Worm (Caenorhabditis elegans) whole organism, late embryonic: Measurements from ENCODE around the gene M106.7.

Experiments used
- Y22D7AL.16 ChIP-seq: sonication (generic microtip); optimal IDR thresholded peaks from 2 replicates; lab custom pipeline; 2016; ENCODE audit warnings: missing genetic modification characterization, missing compliant biosample characterization
- ceh-14 ChIP-seq: sonication (generic microtip); optimal IDR thresholded peaks from 2 replicates; lab custom pipeline; 2016; ENCODE audit warnings: missing genotype, missing genetic modification characterization, missing compliant biosample characterization
- ceh-22 ChIP-seq: sonication (generic microtip); optimal IDR thresholded peaks from 2 replicates; lab custom pipeline; 2017; ENCODE audit warnings: missing biosample characterization, missing genetic modification characterization
- ceh-24 ChIP-seq: sonication (generic microtip); optimal IDR thresholded peaks from 2 replicates; lab custom pipeline; 2016; ENCODE audit warnings: mild to moderate bottlenecking, missing genetic modification characterization, missing compliant biosample characterization
- dve-1 ChIP-seq: sonication (generic microtip); optimal IDR thresholded peaks from 2 replicates; lab custom pipeline; 2017; ENCODE audit warnings: antibody characterized with exemption, mild to moderate bottlenecking, missing genetic modification characterization, missing compliant biosample characterization
- elt-4 ChIP-seq: sonication (generic microtip); optimal IDR thresholded peaks from 2 replicates; lab custom pipeline; 2016; ENCODE audit warnings: missing genetic modification characterization, missing compliant biosample characterization
- fax-1 ChIP-seq: sonication (generic microtip); optimal IDR thresholded peaks from 2 replicates; lab custom pipeline; 2016; ENCODE audit warnings: missing genotype, missing genetic modification characterization, missing compliant biosample characterization
- lin-11 ChIP-seq: fragments of 200-800 bp; sonication (Bioruptor generic); optimal IDR thresholded peaks from 2 replicates; lab custom pipeline; 2018; ENCODE audit warnings: mild to moderate bottlenecking, missing genetic modification characterization, missing compliant biosample characterization
- madf-2 ChIP-seq: sonication (generic microtip); optimal IDR thresholded peaks from 2 replicates; lab custom pipeline; 2017; ENCODE audit warnings: missing genetic modification characterization, missing compliant biosample characterization
- mec-3 ChIP-seq: sonication (generic microtip); optimal IDR thresholded peaks from 2 replicates; lab custom pipeline; 2016; ENCODE audit warnings: borderline replicate concordance, missing genetic modification characterization, missing compliant biosample characterization
- odd-2 ChIP-seq: sonication (generic microtip); optimal IDR thresholded peaks from 2 replicates; lab custom pipeline; 2017; ENCODE audit warnings: antibody characterized with exemption, mild to moderate bottlenecking, missing genetic modification characterization, missing compliant biosample characterization
- pat-9 ChIP-seq: fragments of 200-800 bp; sonication (Bioruptor generic); optimal IDR thresholded peaks from 2 replicates; lab custom pipeline; 2018; ENCODE audit warnings: mild to moderate bottlenecking, missing genetic modification characterization, moderate library complexity, missing compliant biosample characterization
- pax-1 ChIP-seq: fragments of 150-350 bp; optimal IDR thresholded peaks from 2 replicates; lab custom pipeline; 2014; ENCODE audit warnings: missing biosample characterization, missing genetic modification characterization
- pha-4 ChIP-seq: fragments of 150-350 bp; optimal IDR thresholded peaks from 2 replicates; lab custom pipeline; 2018; ENCODE audit warnings: missing biosample characterization, missing genetic modification reagents, missing genetic modification characterization
- ref-2 ChIP-seq: sonication (generic microtip); optimal IDR thresholded peaks from 2 replicates; lab custom pipeline; 2016; ENCODE audit warnings: missing genetic modification characterization, missing compliant biosample characterization
- sox-4 ChIP-seq: sonication (generic microtip); optimal IDR thresholded peaks from 2 replicates; lab custom pipeline; 2017; ENCODE audit warnings: mild to moderate bottlenecking, missing genetic modification characterization, inconsistent platforms, missing compliant biosample characterization
- syd-9 ChIP-seq: sonication (generic microtip); optimal IDR thresholded peaks from 2 replicates; lab custom pipeline; 2016; ENCODE audit warnings: mild to moderate bottlenecking, missing genetic modification characterization, moderate library complexity, missing compliant biosample characterization
- tbx-7 ChIP-seq: sonication (generic microtip); optimal IDR thresholded peaks from 2 replicates; lab custom pipeline; 2016; ENCODE audit warnings: missing genotype, missing genetic modification characterization, missing compliant biosample characterization
- unc-3 ChIP-seq, 2 experiments: fragments of 200-800 bp in 1 of 2; sonication (Bioruptor generic) in 1 of 2; sonication (generic microtip) in 1 of 2; conservative IDR thresholded peaks in 1 of 2; optimal IDR thresholded peaks in 1 of 2; 2 replicates each; pipeline versions ENCODE4 v1.3.6 to Lab custom; 2016 to 2022; ENCODE audit warnings: missing compliant biosample characterization in 2 of 2, missing genetic modification characterization in 2 of 2, missing genetic modification reagents in 1 of 2
- unc-55 ChIP-seq: sonication (generic microtip); optimal IDR thresholded peaks from 2 replicates; lab custom pipeline; 2017; ENCODE audit warnings: missing biosample characterization, missing genetic modification reagents, missing genetic modification characterization
- ztf-16 ChIP-seq: sonication (generic microtip); optimal IDR thresholded peaks from 2 replicates; lab custom pipeline; 2017; ENCODE audit warnings: missing genetic modification characterization, missing compliant biosample characterization

The M106.7 gene

ce11 chrII:10824046-10824445 is 32.9 kb downstream of the M106.7 start, which contains the start of the genes R06F6.12 and mix-1 (continued):
- TF ChIP-seq unc-3 (GFP tag; conservative IDR thresholded peaks at IDR 0.05; lab: Robert Waterston, UW): no peak
- no peak for TF ChIP-seq unc-3 (tag; optimal IDR thresholded peaks at IDR 0.05; lab: Kevin White, UChicago)
- no peak for TF ChIP-seq sox-4 (tag; lab: Kevin White, UChicago)

- TF ChIP-seq mec-3 (tag; lab: Kevin White, UChicago) (no peak), Y22D7AL.16 (tag; lab: Kevin White, UChicago) (no peak), odd-2 (no peak), sox-4 (tag; lab: Kevin White, UChicago) (no peak), pha-4 (tag; lab: Kevin White, UChicago) (no peak), unc-55 (GFP tag; lab: Kevin White, UChicago) (no peak)
Observed at ce11 chrII:10820679-10821078, 36.3 kb downstream of the M106.7 start, which contains the start of gene ech-4. TSS of gene ech-4 (plus strand) at chrII:10821031.

ce11 chrII:10819928-10820423 is 37.0 kb downstream of the M106.7 start, which contains the start of gene R06F6.8:
TSS of gene R06F6.8 (minus strand) at chrII:10819978.
- TF ChIP-seq ztf-16 (tag; lab: Kevin White, UChicago) (no peak), ref-2 (tag; lab: Kevin White, UChicago) (peak; percentile 71)

- TF ChIP-seq ceh-14 (tag; lab: Kevin White, UChicago) (no peak), fax-1 (tag; lab: Kevin White, UChicago) (no peak), syd-9 (tag; lab: Kevin White, UChicago) (no peak), pax-1 (tag; lab: Kevin White, UChicago) (no peak), lin-11 (tag; lab: Kevin White, UChicago) (no peak), mec-3 (tag; lab: Kevin White, UChicago) (no peak), elt-4 (tag; lab: Kevin White, UChicago) (no peak), tbx-7 (tag; lab: Kevin White, UChicago) (no peak)
- TF ChIP-seq, all 69 proteins: peak for 0
Observed at ce11 chrII:10810690-10811089, 46.3 kb downstream of the M106.7 start, which contains the start of gene msrp-7. TSS of gene msrp-7 (plus strand) at chrII:10810990.

- TF ChIP-seq dve-1 (tag; lab: Kevin White, UChicago) (no peak), mec-3 (tag; lab: Kevin White, UChicago) (no peak), madf-2 (tag; lab: Kevin White, UChicago) (no peak), ceh-22 (tag; lab: Kevin White, UChicago) (no peak), ceh-24 (tag; lab: Kevin White, UChicago) (no peak), pat-9 (tag; lab: Kevin White, UChicago) (no peak)
Observed at ce11 chrII:10808708-10809343, 48.2 kb downstream of the M106.7 start, which contains the start of gene R06F6.14. TSS of gene R06F6.14 (plus strand) at chrII:10809293.
